Fruit fly (Drosophila melanogaster) whole organism, embryonic: ENCODE measurements around the gene Shal.
A peak's percentile ranks its signal among the peaks of the same experiment; 100 is the strongest.

Experiments
- CG10543 ChIP-seq: fragments of 200-800 bp; sonication (Bioruptor generic); optimal IDR thresholded peaks from 3 replicates; lab custom pipeline; 2017; ENCODE audit warnings: missing biosample characterization, mild to moderate bottlenecking, missing genetic modification characterization, moderate library complexity
- CG10959 ChIP-seq: fragments of 200-800 bp; sonication (Bioruptor generic); IDR thresholded peaks from 2 replicates; pipeline ENCODE4 v1.3.6; 2022; ENCODE audit warnings: missing biosample characterization, missing genetic modification characterization
- CG10979 ChIP-seq: fragments of 200-800 bp; sonication (Bioruptor generic); optimal IDR thresholded peaks from 2 replicates; lab custom pipeline; 2018; ENCODE audit warnings: missing biosample characterization, mild to moderate bottlenecking, missing genetic modification characterization, moderate library complexity
- CG11085 ChIP-seq: fragments of 200-800 bp; sonication (Bioruptor generic); IDR thresholded peaks from 2 replicates; pipeline ENCODE4 v1.3.6; 2022; ENCODE audit warnings: missing biosample characterization, missing genetic modification characterization
- CG12071 ChIP-seq: fragments of 200-800 bp; sonication (Bioruptor generic); optimal IDR thresholded peaks from 3 replicates; lab custom pipeline; 2018; ENCODE audit warnings: missing biosample characterization, mild to moderate bottlenecking, missing genetic modification characterization
- CG12744 ChIP-seq: fragments of 200-800 bp; sonication (Bioruptor generic); optimal IDR thresholded peaks from 2 replicates; lab custom pipeline; 2016; ENCODE audit warnings: missing biosample characterization, missing genetic modification characterization
- CG1529 ChIP-seq: fragments of 200-800 bp; sonication (Bioruptor generic); optimal IDR thresholded peaks from 3 replicates; lab custom pipeline; 2018; ENCODE audit warnings: missing biosample characterization, missing genetic modification characterization
- CG17612 ChIP-seq: fragments of 200-800 bp; sonication (Bioruptor generic); IDR thresholded peaks from 2 replicates; pipeline ENCODE4 v1.3.6; 2022; ENCODE audit warnings: missing biosample characterization, missing genetic modification characterization
- CG17912 ChIP-seq: fragments of 200-800 bp; sonication (Bioruptor generic); optimal IDR thresholded peaks from 2 replicates; lab custom pipeline; 2018; ENCODE audit warnings: missing biosample characterization, mild to moderate bottlenecking, missing genetic modification characterization
- CG2116 ChIP-seq: fragments of 200-800 bp; sonication (Bioruptor generic); optimal IDR thresholded peaks from 3 replicates; lab custom pipeline; 2018; ENCODE audit warnings: missing biosample characterization, mild to moderate bottlenecking, missing genetic modification characterization
- CG2712 ChIP-seq: fragments of 200-800 bp; optimal IDR thresholded peaks from 3 replicates; lab custom pipeline; 2019; ENCODE audit warnings: missing biosample characterization, mild to moderate bottlenecking, missing genetic modification characterization, moderate library complexity
- CG3163 ChIP-seq: fragments of 200-800 bp; sonication (Bioruptor generic); optimal IDR thresholded peaks from 3 replicates; lab custom pipeline; 2016; ENCODE audit warnings: missing biosample characterization, missing genetic modification characterization
- CG3407 ChIP-seq: fragments of 200-800 bp; sonication (Bioruptor generic); optimal IDR thresholded peaks from 2 replicates; lab custom pipeline; 2018; ENCODE audit warnings: missing biosample characterization, mild to moderate bottlenecking, missing genetic modification characterization
- CG34224 ChIP-seq: fragments of 200-800 bp; sonication (Bioruptor generic); IDR thresholded peaks from 3 replicates; pipeline ENCODE4 v1.3.6; 2022; ENCODE audit warnings: missing biosample characterization, missing genetic modification characterization; ENCODE audit not compliant: partially characterized antibody
- CG34422 ChIP-seq: fragments of 200-800 bp; sonication (Bioruptor generic); IDR thresholded peaks from 3 replicates; pipeline ENCODE4 v1.3.6; 2022; ENCODE audit warnings: missing biosample characterization, missing genetic modification characterization
- CG3726 ChIP-seq: fragments of 200-800 bp; sonication (Bioruptor generic); IDR thresholded peaks from 3 replicates; pipeline ENCODE4, ENCODE4 v1.3.6; 2022; ENCODE audit warnings: missing biosample characterization, missing genetic modification characterization
- CG4617 ChIP-seq: fragments of 200-800 bp; sonication (Bioruptor generic); optimal IDR thresholded peaks from 3 replicates; lab custom pipeline; 2016; ENCODE audit warnings: missing biosample characterization, missing genetic modification characterization, borderline replicate concordance
- CG7928 ChIP-seq: fragments of 200-800 bp; sonication (Bioruptor generic); optimal IDR thresholded peaks from 2 replicates; lab custom pipeline; 2017; ENCODE audit warnings: missing biosample characterization, mild to moderate bottlenecking, missing genetic modification characterization
- CG8281 ChIP-seq: fragments of 200-800 bp; sonication (Bioruptor generic); optimal IDR thresholded peaks from 2 replicates; lab custom pipeline; 2018; ENCODE audit warnings: missing biosample characterization, mild to moderate bottlenecking, missing genetic modification characterization, moderate library complexity
- CG8359 ChIP-seq: fragments of 200-800 bp; sonication (Bioruptor generic); optimal IDR thresholded peaks from 2 replicates; lab custom pipeline; 2017; ENCODE audit warnings: missing biosample characterization, mild to moderate bottlenecking, missing genetic modification characterization, borderline replicate concordance
- CG8765 ChIP-seq: fragments of 200-800 bp; sonication (Bioruptor generic); IDR thresholded peaks from 2 replicates; pipeline ENCODE4 v1.3.6; 2022; ENCODE audit warnings: missing biosample characterization, missing genetic modification characterization
- CG9609 ChIP-seq: fragments of 200-800 bp; sonication (Bioruptor generic); optimal IDR thresholded peaks from 3 replicates; lab custom pipeline; 2016; ENCODE audit warnings: missing biosample characterization, missing genetic modification characterization
- CG9932 ChIP-seq: fragments of 200-800 bp; sonication (Bioruptor generic); IDR thresholded peaks from 2 replicates; pipeline ENCODE4 v1.3.6; 2022; ENCODE audit warnings: missing biosample characterization, missing genetic modification characterization
- CrebB ChIP-seq: fragments of 200-800 bp; sonication (Bioruptor generic); optimal IDR thresholded peaks from 3 replicates; lab custom pipeline; 2018; ENCODE audit warnings: missing biosample characterization, mild to moderate bottlenecking, missing genetic modification characterization
- HLH3B ChIP-seq: fragments of 200-800 bp; sonication (Bioruptor generic); IDR thresholded peaks from 2 replicates; pipeline ENCODE4 v1.3.6; 2022; ENCODE audit warnings: missing biosample characterization, missing genetic modification characterization
- HLH54F ChIP-seq: fragments of 200-800 bp; sonication (Bioruptor generic); optimal IDR thresholded peaks from 3 replicates; lab custom pipeline; 2016; ENCODE audit warnings: missing biosample characterization, missing genetic modification characterization
- HmgZ ChIP-seq: fragments of 200-800 bp; sonication (Bioruptor generic); optimal IDR thresholded peaks from 2 replicates; lab custom pipeline; 2018; ENCODE audit warnings: missing biosample characterization, mild to moderate bottlenecking, missing genetic modification characterization
- MESR4 ChIP-seq: fragments of 200-800 bp; sonication (Bioruptor generic); optimal IDR thresholded peaks from 2 replicates; lab custom pipeline; 2018; ENCODE audit warnings: missing biosample characterization, mild to moderate bottlenecking, missing genetic modification characterization, moderate library complexity
- Side ChIP-seq: fragments of 200-800 bp; sonication (Bioruptor generic); optimal IDR thresholded peaks from 2 replicates; lab custom pipeline; 2016; ENCODE audit warnings: missing biosample characterization, missing genetic modification characterization
- Sox100B ChIP-seq: fragments of 200-800 bp; sonication (Bioruptor generic); optimal IDR thresholded peaks from 3 replicates; lab custom pipeline; 2018; ENCODE audit warnings: missing biosample characterization, mild to moderate bottlenecking, missing genetic modification characterization
- Sry-δ ChIP-seq: fragments of 200-800 bp; sonication (Bioruptor generic); optimal IDR thresholded peaks from 2 replicates; lab custom pipeline; 2016; ENCODE audit warnings: missing biosample characterization, missing genetic modification characterization
- TFAM ChIP-seq: fragments of 200-800 bp; sonication (Bioruptor generic); optimal IDR thresholded peaks from 2 replicates; lab custom pipeline; 2017; ENCODE audit warnings: missing biosample characterization, missing genetic modification characterization, inconsistent platforms
- Tbp ChIP-seq: fragments of >200 bp; optimal IDR thresholded peaks from 2 replicates; lab custom pipeline; 2018; ENCODE audit warnings: missing biosample characterization, missing genetic modification characterization
- Xbp1 ChIP-seq: fragments of 200-800 bp; sonication (Bioruptor generic); optimal IDR thresholded peaks from 3 replicates; lab custom pipeline; 2016; ENCODE audit warnings: missing biosample characterization, mild to moderate bottlenecking, missing genetic modification characterization
- ac ChIP-seq: fragments of 200-800 bp; sonication (Bioruptor generic); optimal IDR thresholded peaks from 3 replicates; lab custom pipeline; 2017; ENCODE audit warnings: missing biosample characterization, mild to moderate bottlenecking, missing genetic modification characterization
- aop ChIP-seq: fragments of 200-800 bp; sonication (Bioruptor generic); IDR thresholded peaks from 2 replicates; pipeline ENCODE4 v1.3.6; 2022; ENCODE audit warnings: missing biosample characterization, missing genetic modification characterization
- ara ChIP-seq: fragments of 200-800 bp; sonication (Bioruptor generic); IDR thresholded peaks from 2 replicates; pipeline ENCODE4 v1.3.6; 2022; ENCODE audit warnings: missing biosample characterization, missing genetic modification characterization
- cas ChIP-seq: fragments of 200-800 bp; sonication (Bioruptor generic); IDR thresholded peaks from 2 replicates; pipeline ENCODE4 v1.3.6; 2022; ENCODE audit warnings: missing biosample characterization, missing genetic modification characterization
- emc ChIP-seq: fragments of 200-800 bp; sonication (Bioruptor generic); optimal IDR thresholded peaks from 2 replicates; lab custom pipeline; 2016; ENCODE audit warnings: missing biosample characterization, missing genetic modification characterization
- eve ChIP-seq, 2 experiments: fragments of >200 bp; optimal IDR thresholded peaks; 2 replicates each; lab custom pipeline; 2017; ENCODE audit warnings: missing biosample characterization in 2 of 2, missing genetic modification characterization in 2 of 2
- hbn ChIP-seq: fragments of 200-800 bp; sonication (Bioruptor generic); IDR thresholded peaks from 2 replicates; pipeline ENCODE4 v1.3.6; 2022; ENCODE audit warnings: missing biosample characterization, missing genetic modification characterization; ENCODE audit not compliant: partially characterized antibody
- insv ChIP-seq, 2 experiments: fragments of 200-800 bp; sonication (Bioruptor generic); optimal IDR thresholded peaks; 3 replicates each; lab custom pipeline; 2016 to 2018; ENCODE audit warnings: missing biosample characterization in 2 of 2, missing genetic modification characterization in 2 of 2
- jumu ChIP-seq: fragments of 200-800 bp; sonication (Bioruptor generic); optimal IDR thresholded peaks from 3 replicates; lab custom pipeline; 2016; ENCODE audit warnings: missing biosample characterization, missing genetic modification characterization
- lilli ChIP-seq: fragments of 200-800 bp; sonication (Bioruptor generic); optimal IDR thresholded peaks from 3 replicates; lab custom pipeline; 2016; ENCODE audit warnings: missing biosample characterization, missing genetic modification characterization
- mirr ChIP-seq: fragments of 200-800 bp; sonication (Bioruptor generic); optimal IDR thresholded peaks from 3 replicates; lab custom pipeline; 2018; ENCODE audit warnings: missing biosample characterization, mild to moderate bottlenecking, missing genetic modification characterization
- nerfin-1 ChIP-seq: fragments of 200-800 bp; sonication (Bioruptor generic); optimal IDR thresholded peaks from 3 replicates; lab custom pipeline; 2019; ENCODE audit warnings: missing biosample characterization, mild to moderate bottlenecking, missing genetic modification characterization, moderate library complexity
- sr ChIP-seq: fragments of 200-800 bp; sonication (Bioruptor generic); IDR thresholded peaks from 3 replicates; pipeline ENCODE4 v1.3.6; 2022; ENCODE audit warnings: missing biosample characterization, missing genetic modification characterization
- tna ChIP-seq: fragments of 200-800 bp; sonication (Bioruptor generic); IDR thresholded peaks from 2 replicates; pipeline ENCODE4 v1.3.6; 2022; ENCODE audit warnings: missing biosample characterization, missing genetic modification characterization; ENCODE audit not compliant: partially characterized antibody
- tx ChIP-seq: fragments of 200-800 bp; sonication (Bioruptor generic); optimal IDR thresholded peaks from 2 replicates; lab custom pipeline; 2016; ENCODE audit warnings: missing biosample characterization, missing genetic modification characterization
- wdn ChIP-seq: fragments of 200-800 bp; sonication (Bioruptor generic); IDR thresholded peaks from 2 replicates; pipeline ENCODE4 v1.3.6; 2022; ENCODE audit warnings: missing biosample characterization, missing genetic modification characterization

Gene Shal

DNA sequence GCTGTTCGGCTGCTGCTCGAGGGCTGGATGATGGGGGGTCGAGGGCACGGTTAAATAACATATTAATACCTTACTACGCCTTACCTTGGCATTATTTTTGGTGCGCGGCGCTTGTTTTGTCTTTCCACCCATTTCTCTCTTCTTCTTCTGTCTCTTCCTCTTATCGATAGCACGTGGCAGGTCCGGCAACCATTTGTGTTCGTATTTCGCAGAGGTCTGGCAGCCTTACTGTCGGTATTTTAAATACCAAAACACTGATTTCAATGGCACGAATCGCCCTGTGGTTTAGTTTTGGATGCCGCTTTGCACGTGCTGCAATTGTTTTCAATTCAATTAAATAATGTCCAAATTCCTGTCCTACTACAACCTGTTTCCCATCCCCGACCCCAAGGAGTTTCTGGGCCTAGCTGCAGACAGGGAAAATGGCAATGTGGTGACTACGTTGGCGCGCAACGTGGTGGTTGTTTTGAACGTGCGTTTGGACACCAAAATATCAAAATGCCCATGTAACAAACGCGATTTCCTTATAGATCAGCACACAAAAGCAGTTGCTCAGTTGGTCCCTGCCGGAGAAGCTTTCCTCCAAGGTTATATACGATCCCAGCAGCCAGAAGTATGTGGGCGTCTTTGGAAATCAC, 32.1 kb downstream of the Shal start, which contains the start of the genes Ltn1 and CG9300 (continued):
- TF ChIP-seq HLH3B (GFP tag; lab: Robert Waterston, UW) (no peak), Side (GFP tag; lab: Kevin White, UChicago) (peak; percentile 46), eve (GFP tag; optimal IDR thresholded peaks at IDR 0.05; lab: Kevin White, UChicago) (no peak), CG8281 (no peak), CrebB (peak; percentile 41), sr (no peak), CG9609 (peak; percentile 28), MESR4 (GFP tag; lab: Kevin White, UChicago) (peak; percentile 91), CG34422 (peak; percentile 93), CG17912 (GFP tag; lab: Kevin White, UChicago) (peak; percentile 24), Sry-δ (GFP tag; lab: Kevin White, UChicago) (peak; percentile 61), Xbp1 (peak; percentile 33), wdn (GFP tag; lab: Robert Waterston, UW) (peak; percentile 52; the same call in 1 of the 2 replicates), CG8765 (GFP tag; lab: Robert Waterston, UW) (no peak), TFAM (GFP tag; lab: Kevin White, UChicago) (no peak), CG1529 (GFP tag; lab: Kevin White, UChicago) (no peak), Tbp (GFP tag; lab: Kevin White, UChicago) (no peak), CG17612 (GFP tag; lab: Robert Waterston, UW) (no peak), CG12744 (GFP tag; lab: Kevin White, UChicago) (no peak), CG12071 (GFP tag; lab: Kevin White, UChicago) (no peak), CG4617 (GFP tag; lab: Kevin White, UChicago) (peak; percentile 93), CG3407 (GFP tag; lab: Kevin White, UChicago) (no peak), CG11085 (no peak), CG7928 (GFP tag; lab: Kevin White, UChicago) (no peak), CG10979 (tag; lab: Kevin White, UChicago) (no peak), emc (GFP tag; lab: Kevin White, UChicago) (no peak), mirr (no peak), CG2116 (peak; percentile 14), ac (GFP tag; lab: Kevin White, UChicago) (no peak), insv (GFP tag; optimal IDR thresholded peaks at IDR 0.05; lab: Kevin White, UChicago) (peak in 1 of 2 experiments; percentile 55), Sox100B (GFP tag; lab: Kevin White, UChicago) (no peak), CG8359 (GFP tag; lab: Kevin White, UChicago) (no peak), lilli (peak; percentile 14), CG2712 (tag; lab: Kevin White, UChicago) (no peak), HmgZ (tag; lab: Kevin White, UChicago) (peak; percentile 76), cas (GFP tag; lab: Robert Waterston, UW) (no peak), nerfin-1 (tag; lab: Kevin White, UChicago) (no peak), CG34224 (GFP tag; lab: Robert Waterston, UW) (peak; percentile 32; the same call in 1 of the 3 replicates), jumu (GFP tag; lab: Kevin White, UChicago) (peak; percentile 35), CG10543 (GFP tag; lab: Kevin White, UChicago) (no peak), aop (GFP tag; lab: Robert Waterston, UW) (no peak), CG3163 (GFP tag; lab: Kevin White, UChicago) (peak; percentile 18), tna (0 out of 2 replicates have a peak, but pooled peaks have one; percentile 33), CG3726 (no peak), hbn (GFP tag; lab: Robert Waterston, UW) (no peak), CG9932 (GFP tag; lab: Robert Waterston, UW) (0 out of 2 replicates have a peak, but pooled peaks have one; percentile 34), CG10959 (GFP tag; lab: Robert Waterston, UW) (no peak), tx (GFP tag; lab: Kevin White, UChicago) (peak; percentile 31), ara (GFP tag; lab: Robert Waterston, UW) (peak; percentile 32; the same call in 1 of the 2 replicates), HLH54F (GFP tag; lab: Kevin White, UChicago) (peak; percentile 26)
